Worm (Caenorhabditis elegans) whole organism, early embryonic: ENCODE data around the gene Y41D4A.6.

Source experiments
- B0310.2 ChIP-seq: sonication (generic microtip); optimal IDR thresholded peaks from 2 replicates; lab custom pipeline; 2016; ENCODE audit warnings: mild to moderate bottlenecking, missing genetic modification characterization, missing compliant biosample characterization
- F13C5.2 ChIP-seq: sonication (generic microtip); optimal IDR thresholded peaks from 2 replicates; lab custom pipeline; 2017; ENCODE audit warnings: mild to moderate bottlenecking, missing genetic modification characterization, inconsistent platforms, missing compliant biosample characterization
- aly-1 ChIP-seq: sonication (generic microtip); optimal IDR thresholded peaks from 2 replicates; lab custom pipeline; 2016; ENCODE audit warnings: missing genetic modification characterization, missing compliant biosample characterization
- ama-1 ChIP-seq: fragments of 150-350 bp; optimal IDR thresholded peaks from 2 replicates; lab custom pipeline; 2014
- ets-7 ChIP-seq: sonication (generic microtip); optimal IDR thresholded peaks from 2 replicates; lab custom pipeline; 2016; ENCODE audit warnings: missing genotype, missing genetic modification characterization, missing compliant biosample characterization
- flt-1 ChIP-seq: fragments of 200-800 bp; sonication (Bioruptor generic); IDR thresholded peaks from 2 replicates; pipeline ENCODE4 v1.3.6; 2022; ENCODE audit warnings: missing genetic modification characterization, missing compliant biosample characterization
- hmbx-1 ChIP-seq: sonication (generic microtip); optimal IDR thresholded peaks from 2 replicates; lab custom pipeline; 2016; ENCODE audit warnings: mild to moderate bottlenecking, missing genetic modification characterization, missing compliant biosample characterization
- hnd-1 ChIP-seq: sonication (generic microtip); optimal IDR thresholded peaks from 2 replicates; lab custom pipeline; 2016; ENCODE audit warnings: missing genetic modification characterization, missing compliant biosample characterization
- sea-1 ChIP-seq: fragments of 200-800 bp; sonication (Bioruptor generic); conservative IDR thresholded peaks from 2 replicates; pipeline ENCODE4 v1.3.6; 2022; ENCODE audit warnings: missing genetic modification characterization, missing compliant biosample characterization
- tbx-11 ChIP-seq: fragments of 200-800 bp; sonication (Bioruptor generic); IDR thresholded peaks from 2 replicates; pipeline ENCODE4 v1.3.6; 2022; ENCODE audit warnings: missing genetic modification characterization, missing compliant biosample characterization

ce11 chrIV:1720474-1720873 is 24.8 kb downstream of the Y41D4A.6 start, which contains the start of gene epic-2:
- TF ChIP-seq sea-1 (GFP tag; lab: Robert Waterston, UW) = no peak
- TF ChIP-seq aly-1 (tag; lab: Kevin White, UChicago) = no peak
- TF ChIP-seq B0310.2 (tag; lab: Kevin White, UChicago) = no peak
- TF ChIP-seq F13C5.2 (tag; lab: Kevin White, UChicago) = no peak
- TF ChIP-seq ets-7 (tag; lab: Kevin White, UChicago) = no peak
- no peak for TF ChIP-seq flt-1 (GFP tag; lab: Robert Waterston, UW)
- TF ChIP-seq hmbx-1 = no peak
- TF ChIP-seq ama-1 (lab: Kevin White, UChicago) = no peak
- TF ChIP-seq hnd-1 (tag; lab: Kevin White, UChicago) = no peak
- TF ChIP-seq tbx-11 (GFP tag; lab: Robert Waterston, UW) = no peak
